Fruit fly (Drosophila melanogaster) whole organism, embryonic: ENCODE measurements around the gene M6.

Experiments used
- Asciz ChIP-seq: fragments of 200-800 bp; sonication (Bioruptor generic); optimal IDR thresholded peaks from 2 replicates; lab custom pipeline; 2017; ENCODE audit warnings: missing biosample characterization, mild to moderate bottlenecking, missing genetic modification characterization, missing genetic modification reagents
- Atf6 ChIP-seq: fragments of 200-800 bp; sonication (Bioruptor generic); IDR thresholded peaks from 2 replicates; pipeline ENCODE4 v1.3.6; 2022; ENCODE audit warnings: missing biosample characterization, missing genetic modification characterization
- C15 ChIP-seq: fragments of 200-800 bp; sonication (Bioruptor generic); IDR thresholded peaks from 3 replicates; pipeline ENCODE4 v1.3.6; 2022; ENCODE audit warnings: missing biosample characterization, missing genetic modification characterization
- CG10209 ChIP-seq: fragments of 200-800 bp; sonication (Bioruptor generic); optimal IDR thresholded peaks from 3 replicates; lab custom pipeline; 2017; ENCODE audit warnings: missing biosample characterization, mild to moderate bottlenecking, missing genetic modification characterization, missing genetic modification reagents
- CG10366 ChIP-seq: fragments of 200-800 bp; sonication (Bioruptor generic); IDR thresholded peaks from 2 replicates; pipeline ENCODE4 v1.3.6; 2022; ENCODE audit warnings: missing biosample characterization, missing genetic modification characterization
- CG11504 ChIP-seq: fragments of 200-800 bp; sonication (Bioruptor generic); optimal IDR thresholded peaks from 3 replicates; lab custom pipeline; 2019; ENCODE audit warnings: missing biosample characterization, mild to moderate bottlenecking, missing genetic modification characterization, moderate library complexity
- CG12659 ChIP-seq: fragments of 200-800 bp; sonication (Bioruptor generic); optimal IDR thresholded peaks from 3 replicates; lab custom pipeline; 2017; ENCODE audit warnings: mild to moderate bottlenecking, missing biosample characterization, missing genetic modification reagents, missing genetic modification characterization
- CG13296 ChIP-seq: fragments of 200-800 bp; sonication (Bioruptor generic); optimal IDR thresholded peaks from 3 replicates; lab custom pipeline; 2018; ENCODE audit warnings: missing biosample characterization, mild to moderate bottlenecking, missing genetic modification characterization
- CG13775 ChIP-seq: fragments of 200-800 bp; sonication (Bioruptor generic); optimal IDR thresholded peaks from 3 replicates; lab custom pipeline; 2017; ENCODE audit warnings: missing biosample characterization, mild to moderate bottlenecking, missing genetic modification characterization
- CG13894 ChIP-seq: fragments of 200-800 bp; sonication (Bioruptor generic); optimal IDR thresholded peaks from 3 replicates; lab custom pipeline; 2018; ENCODE audit warnings: missing biosample characterization, mild to moderate bottlenecking, missing genetic modification characterization, moderate library complexity
- CG17802 ChIP-seq: fragments of 200-800 bp; sonication (Bioruptor generic); optimal IDR thresholded peaks from 2 replicates; lab custom pipeline; 2018; ENCODE audit warnings: missing biosample characterization, mild to moderate bottlenecking, missing genetic modification characterization, moderate library complexity
- CG1792 ChIP-seq: fragments of 200-800 bp; sonication (Bioruptor generic); optimal IDR thresholded peaks from 2 replicates; lab custom pipeline; 2016; ENCODE audit warnings: missing biosample characterization, missing genetic modification characterization
- CG2116 ChIP-seq: fragments of 200-800 bp; sonication (Bioruptor generic); optimal IDR thresholded peaks from 3 replicates; lab custom pipeline; 2018; ENCODE audit warnings: missing biosample characterization, mild to moderate bottlenecking, missing genetic modification characterization
- CG2120 ChIP-seq: fragments of 200-800 bp; sonication (Bioruptor generic); optimal IDR thresholded peaks from 3 replicates; lab custom pipeline; 2016; ENCODE audit warnings: missing biosample characterization, missing genetic modification characterization
- CG30431 ChIP-seq: fragments of 200-800 bp; sonication (Bioruptor generic); optimal IDR thresholded peaks from 2 replicates; lab custom pipeline; 2017; ENCODE audit warnings: missing biosample characterization, missing genetic modification characterization
- CG6765 ChIP-seq: fragments of 200-800 bp; sonication (Bioruptor generic); optimal IDR thresholded peaks from 3 replicates; lab custom pipeline; 2017; ENCODE audit warnings: missing biosample characterization, mild to moderate bottlenecking, missing genetic modification characterization
- CG7839 ChIP-seq: fragments of 200-800 bp; sonication (Bioruptor generic); optimal IDR thresholded peaks from 3 replicates; lab custom pipeline; 2018; ENCODE audit warnings: missing biosample characterization, mild to moderate bottlenecking, missing genetic modification characterization, moderate library complexity
- CG8388 ChIP-seq: fragments of 200-800 bp; sonication (Bioruptor generic); optimal IDR thresholded peaks from 2 replicates; lab custom pipeline; 2019; ENCODE audit warnings: missing biosample characterization, mild to moderate bottlenecking, missing genetic modification characterization, moderate library complexity
- D19B ChIP-seq: fragments of 200-800 bp; sonication (Bioruptor generic); optimal IDR thresholded peaks from 2 replicates; lab custom pipeline; 2017; ENCODE audit warnings: missing biosample characterization, mild to moderate bottlenecking, missing genetic modification characterization
- Dbx ChIP-seq: fragments of 200-800 bp; sonication (Bioruptor generic); IDR thresholded peaks from 3 replicates; pipeline ENCODE4 v1.3.6; 2022; ENCODE audit warnings: missing biosample characterization, missing genetic modification characterization
- Dek ChIP-seq: fragments of 200-800 bp; sonication (Bioruptor generic); optimal IDR thresholded peaks from 3 replicates; lab custom pipeline; 2019; ENCODE audit warnings: missing biosample characterization, mild to moderate bottlenecking, missing genetic modification characterization, moderate library complexity
- H2.0 ChIP-seq: fragments of 200-800 bp; sonication (Bioruptor generic); IDR thresholded peaks from 2 replicates; pipeline ENCODE4 v1.3.6; 2022; ENCODE audit warnings: missing biosample characterization, missing genetic modification characterization
- HLHmδ ChIP-seq: fragments of 200-800 bp; sonication (Bioruptor generic); optimal IDR thresholded peaks from 2 replicates; lab custom pipeline; 2018; ENCODE audit warnings: missing biosample characterization, mild to moderate bottlenecking, missing genetic modification characterization, moderate library complexity
- Neu2 ChIP-seq: fragments of 200-800 bp; sonication (Bioruptor generic); optimal IDR thresholded peaks from 3 replicates; lab custom pipeline; 2016; ENCODE audit warnings: missing biosample characterization, missing genetic modification characterization, borderline replicate concordance
- NfI ChIP-seq: fragments of 200-800 bp; sonication (Bioruptor generic); optimal IDR thresholded peaks from 3 replicates; lab custom pipeline; 2018; ENCODE audit warnings: missing biosample characterization, mild to moderate bottlenecking, missing genetic modification characterization, moderate library complexity
- Optix ChIP-seq: fragments of 200-800 bp; sonication (Bioruptor generic); IDR thresholded peaks from 3 replicates; pipeline ENCODE4 v1.3.6; 2022; ENCODE audit warnings: missing biosample characterization, missing genetic modification characterization
- Side ChIP-seq: fragments of 200-800 bp; sonication (Bioruptor generic); optimal IDR thresholded peaks from 2 replicates; lab custom pipeline; 2016; ENCODE audit warnings: missing biosample characterization, missing genetic modification characterization
- Six4 ChIP-seq: fragments of 200-800 bp; sonication (Bioruptor generic); optimal IDR thresholded peaks from 2 replicates; lab custom pipeline; 2016; ENCODE audit warnings: missing biosample characterization, missing genetic modification characterization
- Sox100B ChIP-seq: fragments of 200-800 bp; sonication (Bioruptor generic); optimal IDR thresholded peaks from 3 replicates; lab custom pipeline; 2018; ENCODE audit warnings: missing biosample characterization, mild to moderate bottlenecking, missing genetic modification characterization
- Ssrp ChIP-seq: fragments of 200-800 bp; sonication (Bioruptor generic); optimal IDR thresholded peaks from 2 replicates; lab custom pipeline; 2018; ENCODE audit warnings: missing biosample characterization, mild to moderate bottlenecking, missing genetic modification characterization, moderate library complexity
- abd-A ChIP-seq: fragments of 200-800 bp; sonication (Bioruptor generic); optimal IDR thresholded peaks from 3 replicates; lab custom pipeline; 2019; ENCODE audit warnings: missing biosample characterization, mild to moderate bottlenecking, missing genetic modification characterization, moderate library complexity
- chinmo ChIP-seq: fragments of 200-800 bp; sonication (Bioruptor generic); IDR thresholded peaks from 4 replicates; pipeline ENCODE4 v1.3.6; 2022; ENCODE audit warnings: missing biosample characterization, missing genetic modification characterization; ENCODE audit not compliant: partially characterized antibody
- corto ChIP-seq: fragments of 200-800 bp; sonication (Bioruptor generic); optimal IDR thresholded peaks from 2 replicates; lab custom pipeline; 2016; ENCODE audit warnings: missing biosample characterization, mild to moderate bottlenecking, missing genetic modification characterization, moderate library complexity
- croc ChIP-seq: fragments of 200-800 bp; sonication (Bioruptor generic); conservative IDR thresholded peaks from 3 replicates; pipeline ENCODE4 v1.3.6; 2022; ENCODE audit warnings: missing biosample characterization, missing genetic modification characterization
- cwo ChIP-seq: fragments of 200-800 bp; sonication (Bioruptor generic); optimal IDR thresholded peaks from 3 replicates; lab custom pipeline; 2017; ENCODE audit warnings: missing biosample characterization, missing genetic modification characterization, mild to moderate bottlenecking, moderate library complexity, missing genetic modification reagents
- dan ChIP-seq: fragments of 200-800 bp; sonication (Bioruptor generic); IDR thresholded peaks from 2 replicates; pipeline ENCODE4 v1.3.6; 2022; ENCODE audit warnings: missing biosample characterization, missing genetic modification characterization
- dati ChIP-seq: fragments of 200-800 bp; sonication (Bioruptor generic); IDR thresholded peaks from 2 replicates; pipeline ENCODE4 v1.3.6; 2022; ENCODE audit warnings: missing biosample characterization, missing genetic modification characterization
- emc ChIP-seq: fragments of 200-800 bp; sonication (Bioruptor generic); optimal IDR thresholded peaks from 2 replicates; lab custom pipeline; 2016; ENCODE audit warnings: missing biosample characterization, missing genetic modification characterization
- gcm ChIP-seq: fragments of 200-800 bp; sonication (Bioruptor generic); optimal IDR thresholded peaks from 2 replicates; lab custom pipeline; 2019; ENCODE audit warnings: missing biosample characterization, mild to moderate bottlenecking, missing genetic modification characterization, moderate library complexity
- gsb-n ChIP-seq: fragments of 200-800 bp; sonication (Bioruptor generic); optimal IDR thresholded peaks from 3 replicates; lab custom pipeline; 2018; ENCODE audit warnings: missing biosample characterization, mild to moderate bottlenecking, missing genetic modification characterization
- hb ChIP-seq: fragments of 200-800 bp; sonication (Bioruptor generic); IDR thresholded peaks from 3 replicates; pipeline ENCODE4 v1.3.6; 2022; ENCODE audit warnings: missing biosample characterization, missing genetic modification characterization; ENCODE audit not compliant: partially characterized antibody
- her ChIP-seq: fragments of 200-800 bp; sonication (Bioruptor generic); optimal IDR thresholded peaks from 2 replicates; lab custom pipeline; 2016; ENCODE audit warnings: missing biosample characterization, missing genetic modification characterization
- kah ChIP-seq: fragments of 200-800 bp; sonication (Bioruptor generic); optimal IDR thresholded peaks from 2 replicates; lab custom pipeline; 2018; ENCODE audit warnings: missing biosample characterization, mild to moderate bottlenecking, missing genetic modification characterization
- luna ChIP-seq: fragments of 200-800 bp; sonication (Bioruptor generic); optimal IDR thresholded peaks from 2 replicates; lab custom pipeline; 2016; ENCODE audit warnings: missing biosample characterization, missing genetic modification characterization
- mam ChIP-seq: fragments of 200-800 bp; sonication (Bioruptor generic); optimal IDR thresholded peaks from 3 replicates; lab custom pipeline; 2016; ENCODE audit warnings: missing biosample characterization, missing genetic modification characterization
- nom ChIP-seq: fragments of 200-800 bp; sonication (Bioruptor generic); optimal IDR thresholded peaks from 2 replicates; lab custom pipeline; 2017; ENCODE audit warnings: missing biosample characterization, missing genetic modification characterization, mild to moderate bottlenecking, moderate library complexity, missing genetic modification reagents
- oc ChIP-seq: fragments of 200-800 bp; sonication (Bioruptor generic); optimal IDR thresholded peaks from 2 replicates; lab custom pipeline; 2018; ENCODE audit warnings: missing biosample characterization, mild to moderate bottlenecking, missing genetic modification characterization, moderate library complexity
- odd ChIP-seq: fragments of 200-800 bp; sonication (Bioruptor generic); optimal IDR thresholded peaks from 2 replicates; lab custom pipeline; 2017; ENCODE audit warnings: missing biosample characterization, mild to moderate bottlenecking, missing genetic modification characterization
- pita ChIP-seq: fragments of 200-800 bp; sonication (Bioruptor generic); optimal IDR thresholded peaks from 2 replicates; lab custom pipeline; 2017; ENCODE audit warnings: missing biosample characterization, mild to moderate bottlenecking, missing genetic modification characterization
- sd ChIP-seq: fragments of 200-800 bp; sonication (Bioruptor generic); optimal IDR thresholded peaks from 3 replicates; lab custom pipeline; 2018; ENCODE audit warnings: missing biosample characterization, mild to moderate bottlenecking, missing genetic modification characterization, moderate library complexity
- wek ChIP-seq: fragments of 200-800 bp; sonication (Bioruptor generic); optimal IDR thresholded peaks from 3 replicates; lab custom pipeline; 2018; ENCODE audit warnings: missing biosample characterization, mild to moderate bottlenecking, missing genetic modification characterization, moderate library complexity

Gene M6

DNA sequence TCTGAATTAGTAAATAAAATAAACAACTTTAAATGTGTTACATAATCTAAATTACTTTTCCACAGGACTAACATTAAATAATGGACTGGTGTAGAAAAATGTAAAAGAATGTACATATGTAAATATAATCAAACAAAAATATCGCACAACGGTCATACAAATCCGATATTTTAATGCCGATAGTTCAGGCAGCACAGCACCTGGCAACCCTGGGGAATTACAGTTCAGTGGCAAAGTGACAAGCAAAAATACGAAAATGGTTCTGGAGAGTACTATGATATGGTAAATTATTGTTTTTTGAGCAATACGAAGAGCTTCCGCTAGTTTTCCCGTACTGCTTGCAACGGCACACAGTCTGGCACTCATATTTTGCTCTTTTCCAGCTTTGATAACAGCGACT, 29.2 kb downstream of the M6 start, which contains the start of gene Rpn10 (continued):
- TF ChIP-seq hb (peak; percentile 98), Asciz (no peak), emc (GFP tag; lab: Kevin White, UChicago) (no peak), pita (GFP tag; lab: Kevin White, UChicago) (no peak), oc (tag; lab: Kevin White, UChicago) (no peak), HLHmδ (GFP tag; lab: Kevin White, UChicago) (no peak), CG10209 (GFP tag; lab: Kevin White, UChicago) (no peak), CG11504 (tag; lab: Kevin White, UChicago) (no peak), luna (GFP tag; lab: Kevin White, UChicago) (no peak), Optix (GFP tag; lab: Robert Waterston, UW) (no peak), mam (peak; percentile 38), her (GFP tag; lab: Kevin White, UChicago) (no peak), CG13296 (GFP tag; lab: Kevin White, UChicago) (no peak), C15 (GFP tag; lab: Robert Waterston, UW) (no peak), Dek (tag; lab: Kevin White, UChicago) (no peak), CG13894 (tag; lab: Kevin White, UChicago) (peak; percentile 78), CG2120 (GFP tag; lab: Kevin White, UChicago) (peak; percentile 54), abd-A (no peak), Dbx (GFP tag; lab: Robert Waterston, UW) (peak; percentile 76), chinmo (GFP tag; lab: Robert Waterston, UW) (peak; percentile 94), CG13775 (GFP tag; lab: Kevin White, UChicago) (no peak), Six4 (GFP tag; lab: Kevin White, UChicago) (no peak), NfI (GFP tag; lab: Kevin White, UChicago) (no peak), corto (no peak), kah (GFP tag; lab: Kevin White, UChicago) (no peak), odd (GFP tag; lab: Kevin White, UChicago) (no peak), gsb-n (no peak), CG17802 (tag; lab: Kevin White, UChicago) (no peak), Ssrp (tag; lab: Kevin White, UChicago) (no peak), CG6765 (GFP tag; lab: Kevin White, UChicago) (no peak), dati (GFP tag; lab: Robert Waterston, UW) (no peak), sd (tag; lab: Kevin White, UChicago) (no peak), CG1792 (GFP tag; lab: Kevin White, UChicago) (no peak), CG10366 (GFP tag; lab: Robert Waterston, UW) (no peak), croc (GFP tag; lab: Robert Waterston, UW) (no peak), D19B (GFP tag; lab: Kevin White, UChicago) (no peak), wek (GFP tag; lab: Kevin White, UChicago) (no peak), CG30431 (GFP tag; lab: Kevin White, UChicago) (no peak), Neu2 (GFP tag; lab: Kevin White, UChicago) (no peak), CG2116 (GFP tag; lab: Kevin White, UChicago) (peak; percentile 54), CG8388 (GFP tag; lab: Kevin White, UChicago) (peak; percentile 40), H2.0 (GFP tag; lab: Robert Waterston, UW) (no peak), nom (GFP tag; lab: Kevin White, UChicago) (peak; percentile 8), Atf6 (GFP tag; lab: Robert Waterston, UW) (no peak), CG7839 (tag; lab: Kevin White, UChicago) (no peak), CG12659 (peak; percentile 83), gcm (no peak), Sox100B (GFP tag; lab: Kevin White, UChicago) (no peak), cwo (no peak), dan (GFP tag; lab: Robert Waterston, UW) (no peak), Side (GFP tag; lab: Kevin White, UChicago) (peak; percentile 20)
